Worm (Caenorhabditis elegans): ENCODE data around the gene F36H12.5.
"Not testable (repeated sequence)": the region's sequence is repeated elsewhere in the genome, so short reads cannot be mapped to it uniquely, and the experiment has no call there.

- not testable (repeated sequence) for TF ChIP-seq nhr-76 (tag; optimal IDR thresholded peaks at IDR 0.05); lin-39 (tag; optimal IDR thresholded peaks at IDR 0.05); snpc-4 (tag; optimal IDR thresholded peaks at IDR 0.05); nhr-11 (tag; optimal IDR thresholded peaks at IDR 0.05); nhr-47 (tag; optimal IDR thresholded peaks at IDR 0.05); ztf-11 (tag; optimal IDR thresholded peaks at IDR 0.05); aha-1 (tag; optimal IDR thresholded peaks at IDR 0.05); zag-1 (tag; optimal IDR thresholded peaks at IDR 0.05); ama-1 (optimal IDR thresholded peaks at IDR 0.05); C34B4.2 (tag; optimal IDR thresholded peaks at IDR 0.05); nhr-77 (tag; optimal IDR thresholded peaks at IDR 0.05); unc-86 (tag; optimal IDR thresholded peaks at IDR 0.05)
Observed at ce11 chrIV:5226552-5226951, 40.0 kb upstream of the F36H12.5 start, which contains the start of gene nsph-4.1.

Measured in whole organism, L1 larva.